Fruit fly (Drosophila melanogaster) whole organism, pupa: ENCODE measurements around the gene ppk30.

ENCODE experiments used
- CG10348 ChIP-seq: fragments of 200-800 bp; sonication (Bioruptor generic); IDR thresholded peaks from 2 replicates; pipeline ENCODE4 v1.3.6; 2022; ENCODE audit warnings: missing biosample characterization, missing genetic modification characterization
- CG12605 ChIP-seq: fragments of 200-800 bp; sonication (Bioruptor generic); IDR thresholded peaks from 2 replicates; pipeline ENCODE4 v1.3.6; 2022; ENCODE audit warnings: missing biosample characterization, missing genetic modification characterization
- CG13204 ChIP-seq: fragments of 200-800 bp; sonication (Bioruptor generic); optimal IDR thresholded peaks from 2 replicates; lab custom pipeline; 2018; ENCODE audit warnings: missing biosample characterization, mild to moderate bottlenecking, missing genetic modification characterization, moderate library complexity
- CG14655 ChIP-seq: fragments of 200-800 bp; sonication (Bioruptor generic); optimal IDR thresholded peaks from 3 replicates; lab custom pipeline; 2017; ENCODE audit warnings: mild to moderate bottlenecking, missing biosample characterization, missing genetic modification reagents, missing genetic modification characterization
- CG15710 ChIP-seq: fragments of 200-800 bp; sonication (Bioruptor generic); optimal IDR thresholded peaks from 2 replicates; lab custom pipeline; 2018; ENCODE audit warnings: missing biosample characterization, mild to moderate bottlenecking, missing genetic modification characterization, moderate library complexity
- CG17806 ChIP-seq: fragments of 200-800 bp; sonication (Bioruptor generic); optimal IDR thresholded peaks from 2 replicates; lab custom pipeline; 2018; ENCODE audit warnings: missing biosample characterization, mild to moderate bottlenecking, missing genetic modification characterization, moderate library complexity
- CG32121 ChIP-seq: fragments of 200-800 bp; sonication (Bioruptor generic); IDR thresholded peaks from 2 replicates; pipeline ENCODE4 v1.3.6; 2022; ENCODE audit warnings: missing biosample characterization, missing genetic modification characterization
- CG34367 ChIP-seq: fragments of 200-800 bp; sonication (Bioruptor generic); optimal IDR thresholded peaks from 2 replicates; lab custom pipeline; 2018; ENCODE audit warnings: missing biosample characterization, mild to moderate bottlenecking, missing genetic modification characterization
- CG4496 ChIP-seq: fragments of 200-800 bp; sonication (Bioruptor generic); IDR thresholded peaks from 3 replicates; pipeline ENCODE4 v1.3.6; 2022; ENCODE audit warnings: missing biosample characterization, missing genetic modification characterization
- CG8159 ChIP-seq: fragments of 200-800 bp; sonication (Bioruptor generic); optimal IDR thresholded peaks from 3 replicates; lab custom pipeline; 2018; ENCODE audit warnings: missing biosample characterization, mild to moderate bottlenecking, missing genetic modification characterization, moderate library complexity
- CG8301 ChIP-seq: fragments of 200-800 bp; sonication (Bioruptor generic); optimal IDR thresholded peaks from 2 replicates; lab custom pipeline; 2018; ENCODE audit warnings: missing biosample characterization, mild to moderate bottlenecking, missing genetic modification characterization
- CG9948 ChIP-seq: fragments of 200-800 bp; sonication (Bioruptor generic); optimal IDR thresholded peaks from 2 replicates; lab custom pipeline; 2018; ENCODE audit warnings: missing biosample characterization, mild to moderate bottlenecking, missing genetic modification characterization, moderate library complexity
- D1 ChIP-seq: fragments of 200-800 bp; sonication (Bioruptor generic); optimal IDR thresholded peaks from 2 replicates; lab custom pipeline; 2018; ENCODE audit warnings: missing biosample characterization, mild to moderate bottlenecking, missing genetic modification characterization, moderate library complexity
- EcR ChIP-seq: fragments of 200-800 bp; sonication (Bioruptor generic); optimal IDR thresholded peaks from 3 replicates; lab custom pipeline; 2019; ENCODE audit warnings: missing biosample characterization, missing genetic modification characterization, mild to moderate bottlenecking, moderate library complexity, missing genetic modification reagents
- Ets98B ChIP-seq: fragments of 200-800 bp; sonication (Bioruptor generic); IDR thresholded peaks from 2 replicates; pipeline ENCODE4 v1.3.6; 2022; ENCODE audit warnings: missing biosample characterization, missing genetic modification characterization
- Pif1A ChIP-seq: fragments of 200-800 bp; sonication (Bioruptor generic); optimal IDR thresholded peaks from 3 replicates; lab custom pipeline; 2016; ENCODE audit warnings: missing biosample characterization, missing genetic modification characterization
- Pif1B ChIP-seq: fragments of 200-800 bp; sonication (Bioruptor generic); optimal IDR thresholded peaks from 3 replicates; lab custom pipeline; 2016; ENCODE audit warnings: missing biosample characterization, missing genetic modification characterization
- Snoo ChIP-seq: fragments of 200-800 bp; sonication (Bioruptor generic); optimal IDR thresholded peaks from 3 replicates; lab custom pipeline; 2017; ENCODE audit warnings: missing biosample characterization, mild to moderate bottlenecking, missing genetic modification characterization, inconsistent platforms
- fd96Ca ChIP-seq: fragments of 200-800 bp; sonication (Bioruptor generic); IDR thresholded peaks from 3 replicates; pipeline ENCODE4 v1.3.6; 2022; ENCODE audit warnings: missing biosample characterization, missing genetic modification characterization
- gl ChIP-seq: fragments of 200-800 bp; sonication (Bioruptor generic); optimal IDR thresholded peaks from 2 replicates; lab custom pipeline; 2018; ENCODE audit warnings: missing biosample characterization, mild to moderate bottlenecking, missing genetic modification characterization
- rn ChIP-seq: fragments of 200-800 bp; sonication (Bioruptor generic); IDR thresholded peaks from 2 replicates; pipeline ENCODE4 v1.3.6; 2022; ENCODE audit warnings: missing biosample characterization, missing genetic modification characterization

ppk30 gene

DNA sequence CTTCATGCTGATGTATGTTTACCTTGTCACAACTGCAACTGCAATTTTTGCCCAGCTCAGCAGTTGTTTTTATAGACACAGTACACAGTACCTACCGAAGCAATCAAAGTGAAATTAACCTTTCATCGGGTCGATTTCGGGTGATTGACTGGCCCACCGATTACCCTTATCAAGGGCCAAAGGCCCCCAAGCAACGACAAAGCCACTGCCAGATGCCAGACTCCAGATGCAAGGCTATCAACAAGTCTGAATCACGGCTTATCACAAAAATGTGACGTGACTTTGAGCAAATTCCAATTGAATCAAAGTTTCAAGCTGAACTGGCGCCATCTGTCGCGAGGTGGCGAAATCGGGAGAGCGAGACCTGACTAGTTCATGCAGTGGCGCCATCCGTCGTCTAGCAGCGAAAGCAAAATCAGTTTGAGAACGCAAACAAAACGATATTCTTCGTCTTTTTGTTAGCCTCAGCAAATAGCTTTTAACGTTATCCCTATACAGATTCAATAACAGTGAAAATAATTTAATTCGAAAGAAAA is 47.9 kb downstream of the ppk30 start, which contains the start of gene Obp99b:
Obp99b (minus strand) TSS at position 115 of the 536 bp plus-strand sequence.
- TF ChIP-seq CG14655 (GFP tag; lab: Kevin White, UChicago) = peak; percentile 78
- peak; percentile 84 for TF ChIP-seq CG4496 (GFP tag; lab: Robert Waterston, UW)
- TF ChIP-seq CG8301 = peak; percentile 64
- TF ChIP-seq CG13204 (GFP tag; lab: Kevin White, UChicago) = peak; percentile 58
- peak; percentile 71 for TF ChIP-seq CG34367 (tag; lab: Kevin White, UChicago)
- TF ChIP-seq CG12605 (GFP tag; lab: Robert Waterston, UW) = peak; percentile 53; the same call in 1 of the 2 replicates
- TF ChIP-seq gl = peak; percentile 74
- peak; percentile 48 for TF ChIP-seq CG8159 (tag; lab: Kevin White, UChicago)
- TF ChIP-seq CG17806 (tag; lab: Kevin White, UChicago) = peak; percentile 42
- 0 out of 2 replicates have a peak, but pooled peaks have one; percentile 11 for TF ChIP-seq rn
- peak; percentile 52 for TF ChIP-seq EcR (GFP tag; lab: Kevin White, UChicago)
- TF ChIP-seq CG10348 (GFP tag; lab: Robert Waterston, UW) = no peak
- peak; percentile 75; the same call in 2 of the 3 replicates for TF ChIP-seq fd96Ca
- peak; percentile 24 for TF ChIP-seq Pif1B
- TF ChIP-seq D1 (tag; lab: Kevin White, UChicago) = no peak
- TF ChIP-seq Ets98B (GFP tag; lab: Robert Waterston, UW) = peak; percentile 69; the same call in 1 of the 2 replicates
- TF ChIP-seq CG15710 (tag; lab: Kevin White, UChicago) = peak; percentile 36
- peak; percentile 29 for TF ChIP-seq CG9948 (tag; lab: Kevin White, UChicago)
- peak; percentile 69 for TF ChIP-seq Pif1A (GFP tag; lab: Kevin White, UChicago)
- peak; percentile 63; the same call in 1 of the 2 replicates for TF ChIP-seq CG32121 (GFP tag; lab: Robert Waterston, UW)
- peak; percentile 63 for TF ChIP-seq Snoo (tag; lab: Kevin White, UChicago)

dm6 chr3R:29717519-29717918 is 48.6 kb downstream of the ppk30 start:
- TF ChIP-seq EcR (GFP tag; lab: Kevin White, UChicago) (no peak), CG34367 (tag; lab: Kevin White, UChicago) (no peak), gl (no peak), CG4496 (GFP tag; lab: Robert Waterston, UW) (peak; percentile 76), CG32121 (GFP tag; lab: Robert Waterston, UW) (peak; percentile 45; the same call in 1 of the 2 replicates), rn (no peak), CG10348 (GFP tag; lab: Robert Waterston, UW) (0 out of 2 replicates have a peak, but pooled peaks have one; percentile 15), CG9948 (tag; lab: Kevin White, UChicago) (no peak), Pif1B (no peak), CG8159 (tag; lab: Kevin White, UChicago) (peak; percentile 18), D1 (tag; lab: Kevin White, UChicago) (no peak), CG15710 (tag; lab: Kevin White, UChicago) (peak; percentile 7), Ets98B (GFP tag; lab: Robert Waterston, UW) (peak; percentile 54), CG12605 (GFP tag; lab: Robert Waterston, UW) (peak; percentile 44; the same call in 1 of the 2 replicates), CG17806 (tag; lab: Kevin White, UChicago) (peak; percentile 13), CG13204 (GFP tag; lab: Kevin White, UChicago) (no peak), Pif1A (GFP tag; lab: Kevin White, UChicago) (peak; percentile 8), fd96Ca (no peak), Snoo (tag; lab: Kevin White, UChicago) (no peak), CG14655 (GFP tag; lab: Kevin White, UChicago) (peak; percentile 25), CG8301 (peak; percentile 43)

- no peak for TF ChIP-seq CG10348 (GFP tag; lab: Robert Waterston, UW)
- no peak for TF ChIP-seq D1 (tag; lab: Kevin White, UChicago)
Measured at dm6 chr3R:29718363-29718762, 49.4 kb downstream of the ppk30 start, which contains the start of gene CG15506. CG15506 (plus strand) TSS chr3R:29718663.
